Worm (Caenorhabditis elegans): ENCODE results near the gene T22E5.6.

DNA sequence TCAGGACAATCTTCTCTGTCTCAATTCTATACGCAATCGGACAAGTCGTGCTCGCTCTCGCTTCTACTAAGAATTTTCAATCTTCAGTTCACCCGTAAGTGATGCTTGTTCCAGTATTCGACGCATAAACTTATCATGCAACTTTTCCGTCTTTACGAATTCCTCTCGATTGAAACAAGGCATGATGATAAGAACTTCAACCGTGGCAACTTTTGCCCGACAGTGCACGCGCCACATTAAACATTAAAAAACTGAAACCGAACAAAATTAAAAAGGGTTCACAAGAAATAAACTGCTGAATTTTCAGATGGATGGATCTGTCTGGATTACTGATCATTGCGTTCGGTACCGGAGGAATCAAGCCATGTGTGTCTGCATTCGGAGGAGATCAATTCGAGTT, 42.3 kb upstream of the T22E5.6 start:
- TF ChIP-seq ceh-82 (tag; optimal IDR thresholded peaks at IDR 0.05) (no peak), snu-23 (GFP tag; optimal IDR thresholded peaks at IDR 0.05) (no peak), unc-62 (GFP tag; optimal IDR thresholded peaks at IDR 0.05) (no peak), nhr-47 (tag; optimal IDR thresholded peaks at IDR 0.05) (no peak)
